Worm (Caenorhabditis elegans): Measurements from ENCODE around the gene C17H12.5.

C17H12.5 gene

ce11 chrIV:6839091-6839522 is 21.7 kb upstream of the C17H12.5 start:
- no peak for TF ChIP-seq zip-11 (GFP tag; IDR thresholded peaks at IDR 0.05)
- TF ChIP-seq lin-29 (GFP tag; IDR thresholded peaks at IDR 0.05) = no peak
- TF ChIP-seq F44E2.7 (GFP tag; IDR thresholded peaks at IDR 0.05) = no peak
- TF ChIP-seq php-3 (GFP tag; IDR thresholded peaks at IDR 0.05) = peak; percentile 70
- no peak for TF ChIP-seq zfp-2 (tag; optimal IDR thresholded peaks at IDR 0.05)
- peak; percentile 52 for TF ChIP-seq nhr-77 (tag; optimal IDR thresholded peaks at IDR 0.05)
- no peak for TF ChIP-seq daf-12 (tag; optimal IDR thresholded peaks at IDR 0.05)
- no peak for TF ChIP-seq ceh-28 (tag; optimal IDR thresholded peaks at IDR 0.05)
- no peak for TF ChIP-seq ces-1 (GFP tag; optimal IDR thresholded peaks at IDR 0.05)
- no peak for TF ChIP-seq set-16 (GFP tag; IDR thresholded peaks at IDR 0.05)
- TF ChIP-seq unc-62 (GFP tag; optimal IDR thresholded peaks at IDR 0.05 in 1 of 2) = no peak
- TF ChIP-seq unc-62 (tag; optimal IDR thresholded peaks at IDR 0.05) = no peak
- no peak for TF ChIP-seq unc-130 (GFP tag; optimal IDR thresholded peaks at IDR 0.05)
- TF ChIP-seq F49E8.2 (tag; optimal IDR thresholded peaks at IDR 0.05; ENCODE audit: borderline replicate concordance) = no peak
- peak; percentile 28 for TF ChIP-seq dpl-1 (GFP tag; optimal IDR thresholded peaks at IDR 0.05)
- no peak for TF ChIP-seq jun-1 (tag; optimal IDR thresholded peaks at IDR 0.05)
- peak; percentile 82 for TF ChIP-seq rbr-2 (tag; optimal IDR thresholded peaks at IDR 0.05)
- peak; percentile 46 for TF ChIP-seq pqm-1 (tag; optimal IDR thresholded peaks at IDR 0.05)
- TF ChIP-seq mep-1 (tag; optimal IDR thresholded peaks at IDR 0.05) = peak; percentile 86
- TF ChIP-seq lin-13 (GFP tag; optimal IDR thresholded peaks at IDR 0.05) = no peak
- TF ChIP-seq madf-5 (GFP tag; IDR thresholded peaks at IDR 0.05) = no peak
- peak; percentile 51 for TF ChIP-seq F37D6.2 (tag; optimal IDR thresholded peaks at IDR 0.05)
- peak; percentile 1 for TF ChIP-seq mes-2 (tag; optimal IDR thresholded peaks at IDR 0.05; ENCODE audit: poor library complexity, severe bottlenecking)
- TF ChIP-seq aha-1 (tag) = peak; percentile 97
- TF ChIP-seq mdl-1 (tag; optimal IDR thresholded peaks at IDR 0.05) = peak; percentile 28 to 62
- TF ChIP-seq dmd-6 (GFP tag; IDR thresholded peaks at IDR 0.05) = peak; percentile 94
- no peak for TF ChIP-seq ztf-7 (tag; optimal IDR thresholded peaks at IDR 0.05)
- peak; percentile 56 for TF ChIP-seq nhr-76 (tag; optimal IDR thresholded peaks at IDR 0.05)
- peak; percentile 80 for TF ChIP-seq hlh-30 (tag; optimal IDR thresholded peaks at IDR 0.05; ENCODE audit: insufficient read depth)
- no peak for TF ChIP-seq ztf-11 (tag; optimal IDR thresholded peaks at IDR 0.05)
- TF ChIP-seq nhr-237 (tag; optimal IDR thresholded peaks at IDR 0.05) = no peak
- no peak for TF ChIP-seq zfp-3 (GFP tag; conservative IDR thresholded peaks at IDR 0.05)
- no peak for TF ChIP-seq nhr-111 (GFP tag; optimal IDR thresholded peaks at IDR 0.05)
- peak; percentile 88 for TF ChIP-seq nhr-48 (tag; optimal IDR thresholded peaks at IDR 0.05)
- TF ChIP-seq mxl-2 (GFP tag; conservative IDR thresholded peaks at IDR 0.05) = no peak
- no peak for TF ChIP-seq dmd-8 (GFP tag; IDR thresholded peaks at IDR 0.05)
- TF ChIP-seq egl-27 (tag; optimal IDR thresholded peaks at IDR 0.05) = no peak
- peak; percentile 84 for TF ChIP-seq ctbp-1 (GFP tag; IDR thresholded peaks at IDR 0.05)
- no peak for TF ChIP-seq Y5F2A.4 (GFP tag; optimal IDR thresholded peaks at IDR 0.05)
- no peak for TF ChIP-seq egl-43 (GFP tag; IDR thresholded peaks at IDR 0.05)
- TF ChIP-seq fos-1 (tag; optimal IDR thresholded peaks at IDR 0.05) = no peak
- no peak for TF ChIP-seq D1046.2 (GFP tag; IDR thresholded peaks at IDR 0.05)
- no peak for TF ChIP-seq daf-8 (GFP tag; IDR thresholded peaks at IDR 0.05)
- TF ChIP-seq nhr-10 (tag; optimal IDR thresholded peaks at IDR 0.05) = no peak
- TF ChIP-seq F26F4.8 (GFP tag; conservative IDR thresholded peaks at IDR 0.05) = no peak
- TF ChIP-seq snpc-1.2 (GFP tag; IDR thresholded peaks at IDR 0.05) = no peak
- no peak for TF ChIP-seq Y48G9A.11 (GFP tag; IDR thresholded peaks at IDR 0.05)
- TF ChIP-seq T20F7.1 (GFP tag; optimal IDR thresholded peaks at IDR 0.05) = peak; percentile 55
- peak; percentile 40 for TF ChIP-seq spr-1 (tag; optimal IDR thresholded peaks at IDR 0.05)
- no peak for TF ChIP-seq aly-2 (tag; optimal IDR thresholded peaks at IDR 0.05)
- TF ChIP-seq unc-39 (tag; optimal IDR thresholded peaks at IDR 0.05) = no peak
- peak; percentile 48 to 80 for TF ChIP-seq lsy-2 (tag; optimal IDR thresholded peaks at IDR 0.05)
- no peak for TF ChIP-seq zag-1 (tag; optimal IDR thresholded peaks at IDR 0.05)
- TF ChIP-seq hlh-11 (tag; optimal IDR thresholded peaks at IDR 0.05) = peak; percentile 96
